Worm (Caenorhabditis elegans) whole organism, L1 larva: Measurements from ENCODE around the gene lact-1.

Experiments
- Y116A8C.19 ChIP-seq: sonication (generic microtip); optimal IDR thresholded peaks from 2 replicates; lab custom pipeline; 2016; ENCODE audit warnings: missing compliant biosample characterization, missing genetic modification characterization, borderline replicate concordance
- ama-1 ChIP-seq: fragments of 150-350 bp; optimal IDR thresholded peaks from 2 replicates; lab custom pipeline; 2014
- lin-35 ChIP-seq, 2 experiments: fragments of 150-350 bp; optimal IDR thresholded peaks; 2 replicates each; lab custom pipeline; 2014; ENCODE audit warnings: missing biosample characterization in 2 of 2, missing genetic modification characterization in 2 of 2, missing genetic modification reagents in 2 of 2
- mdl-1 ChIP-seq, 2 experiments: fragments of 150-350 bp; optimal IDR thresholded peaks; 2 replicates each; lab custom pipeline; 2014 to 2017; ENCODE audit warnings: missing biosample characterization in 2 of 2, missing genetic modification characterization in 2 of 2, inconsistent platforms in 1 of 2
- nhr-11 ChIP-seq: fragments of 150-350 bp; optimal IDR thresholded peaks from 2 replicates; lab custom pipeline; 2014; ENCODE audit warnings: missing biosample characterization, missing genetic modification characterization
- ztf-11 ChIP-seq, 2 experiments: sonication (generic microtip); optimal IDR thresholded peaks; 2 replicates each; lab custom pipeline; 2016 to 2017; ENCODE audit warnings: missing genetic modification characterization in 2 of 2, missing biosample characterization in 1 of 2, missing compliant biosample characterization in 1 of 2

- TF ChIP-seq Y116A8C.19 (tag; lab: Kevin White, UChicago) (no peak), ama-1 (lab: Kevin White, UChicago) (no peak), lin-35 (GFP tag; optimal IDR thresholded peaks at IDR 0.05; lab: Kevin White, UChicago) (no peak), nhr-11 (tag; lab: Kevin White, UChicago) (no peak), mdl-1 (tag; optimal IDR thresholded peaks at IDR 0.05; lab: Kevin White, UChicago) (no peak), ztf-11 (tag; optimal IDR thresholded peaks at IDR 0.05; lab: Kevin White, UChicago) (no peak)
Observed at ce11 chrX:7271968-7272367, 11.8 kb upstream of the lact-1 start, which contains the start of gene F46H5.11.
